Worm (Caenorhabditis elegans): ENCODE measurements around the gene cin-4.

ce11 chrII:7053649-7054048 is 15.6 kb downstream of the cin-4 start, which contains the start of gene ZK1127.4:
- no peak for TF ChIP-seq dao-5 (tag; optimal IDR thresholded peaks at IDR 0.05)
- no peak for TF ChIP-seq W03F9.2 (tag; optimal IDR thresholded peaks at IDR 0.05)

Data from whole organism, L4/young adult.